Worm (Caenorhabditis elegans) whole organism, mixed stage, embryonic: ENCODE results near the gene arrd-19.

ENCODE experiments used
- bed-3 ChIP-seq: fragments of 200-800 bp; sonication (Bioruptor generic); optimal IDR thresholded peaks from 3 replicates; lab custom pipeline; 2018; ENCODE audit warnings: mild to moderate bottlenecking, missing genetic modification characterization, moderate library complexity, missing compliant biosample characterization
- pha-4 ChIP-seq: fragments of 150-350 bp; optimal IDR thresholded peaks from 2 replicates; lab custom pipeline; 2018; ENCODE audit warnings: missing biosample characterization, missing genetic modification reagents, missing genetic modification characterization

DNA sequence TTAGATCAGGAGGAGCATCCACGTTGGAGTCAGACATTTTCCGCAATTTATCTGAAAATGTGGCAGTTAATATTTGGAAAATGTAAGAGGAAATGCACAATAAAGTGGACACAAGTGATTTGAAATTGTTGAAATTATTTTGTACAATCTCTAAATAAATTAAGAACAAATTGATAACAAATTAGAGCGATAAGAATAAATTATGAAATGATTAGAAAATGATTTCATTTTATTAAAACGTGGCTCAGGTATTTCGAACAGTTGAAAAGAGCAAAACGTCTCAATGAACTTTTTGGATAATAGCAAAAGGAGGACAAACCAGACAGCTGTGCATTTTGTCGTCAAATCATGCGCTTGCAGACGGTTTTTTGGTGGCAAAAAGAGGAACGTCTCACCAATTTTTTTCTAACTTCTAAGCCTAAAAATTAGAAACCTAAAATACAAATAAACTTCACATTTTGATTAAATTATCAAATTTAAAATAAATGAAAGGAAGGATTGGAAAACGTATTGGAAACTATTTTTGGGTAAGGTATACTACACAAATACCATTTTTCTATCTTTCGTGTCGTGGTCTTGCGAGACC, 31.2 kb upstream of the arrd-19 start, which contains the start of gene fbxa-65:
- TF ChIP-seq pha-4 (no peak), bed-3 (GFP tag; lab: Kevin White, UChicago) (no peak)
